Worm (Caenorhabditis elegans) whole organism, late embryonic: ENCODE results near the gene Y11D7A.10.

ENCODE experiments used
- C08G9.2 ChIP-seq: sonication (generic microtip); optimal IDR thresholded peaks from 2 replicates; lab custom pipeline; 2016; ENCODE audit warnings: mild to moderate bottlenecking, missing genetic modification characterization, moderate library complexity, missing compliant biosample characterization
- K09A11.1 ChIP-seq: sonication (generic microtip); optimal IDR thresholded peaks from 2 replicates; lab custom pipeline; 2017; ENCODE audit warnings: antibody characterized with exemption, mild to moderate bottlenecking, missing genetic modification characterization, missing compliant biosample characterization; ENCODE audit not compliant: insufficient read depth
- Y22D7AL.16 ChIP-seq: sonication (generic microtip); optimal IDR thresholded peaks from 2 replicates; lab custom pipeline; 2016; ENCODE audit warnings: missing genetic modification characterization, missing compliant biosample characterization
- ceh-18 ChIP-seq: sonication (generic microtip); optimal IDR thresholded peaks from 2 replicates; lab custom pipeline; 2016; ENCODE audit warnings: missing genetic modification characterization, missing compliant biosample characterization
- ceh-2 ChIP-seq: sonication (generic microtip); optimal IDR thresholded peaks from 2 replicates; lab custom pipeline; 2016; ENCODE audit warnings: missing genotype, missing genetic modification characterization, missing compliant biosample characterization
- ceh-31 ChIP-seq: sonication (generic microtip); optimal IDR thresholded peaks from 2 replicates; lab custom pipeline; 2016; ENCODE audit warnings: missing genetic modification characterization, missing compliant biosample characterization
- ceh-45 ChIP-seq: fragments of 200-800 bp; sonication (Bioruptor generic); IDR thresholded peaks from 2 replicates; pipeline ENCODE4 v1.3.6; 2022; ENCODE audit warnings: missing genetic modification reagents, missing genetic modification characterization, missing compliant biosample characterization
- dmd-4 ChIP-seq: sonication (generic microtip); optimal IDR thresholded peaks from 2 replicates; lab custom pipeline; 2016; ENCODE audit warnings: borderline replicate concordance, missing genetic modification characterization, missing compliant biosample characterization
- ets-4 ChIP-seq: sonication (generic microtip); optimal IDR thresholded peaks from 2 replicates; lab custom pipeline; 2016; ENCODE audit warnings: missing genetic modification characterization, missing compliant biosample characterization
- gmeb-2 ChIP-seq: sonication (generic microtip); optimal IDR thresholded peaks from 2 replicates; lab custom pipeline; 2016; ENCODE audit warnings: missing genetic modification characterization, inconsistent platforms, missing compliant biosample characterization
- hlh-13 ChIP-seq: fragments of 200-800 bp; sonication (Bioruptor generic); optimal IDR thresholded peaks from 2 replicates; lab custom pipeline; 2018; ENCODE audit warnings: mild to moderate bottlenecking, missing genetic modification characterization, missing compliant biosample characterization
- hlh-6 ChIP-seq: sonication (generic microtip); optimal IDR thresholded peaks from 2 replicates; lab custom pipeline; 2016; ENCODE audit warnings: missing genotype, missing genetic modification characterization, missing compliant biosample characterization
- nfya-1 ChIP-seq: sonication (generic microtip); optimal IDR thresholded peaks from 2 replicates; lab custom pipeline; 2017; ENCODE audit warnings: missing genetic modification characterization, mild to moderate bottlenecking, missing compliant biosample characterization, antibody characterized with exemption, moderate library complexity
- npax-4 ChIP-seq: sonication (generic microtip); optimal IDR thresholded peaks from 2 replicates; lab custom pipeline; 2016; ENCODE audit warnings: missing genetic modification characterization, missing compliant biosample characterization
- pag-3 ChIP-seq: sonication (generic microtip); optimal IDR thresholded peaks from 2 replicates; lab custom pipeline; 2016; ENCODE audit warnings: missing compliant biosample characterization, missing genetic modification characterization, borderline replicate concordance
- pha-2 ChIP-seq: sonication (generic microtip); optimal IDR thresholded peaks from 2 replicates; lab custom pipeline; 2017; ENCODE audit warnings: mild to moderate bottlenecking, missing genetic modification characterization, missing compliant biosample characterization
- ref-2 ChIP-seq: sonication (generic microtip); optimal IDR thresholded peaks from 2 replicates; lab custom pipeline; 2016; ENCODE audit warnings: missing genetic modification characterization, missing compliant biosample characterization
- sox-2 ChIP-seq: fragments of 200-800 bp; sonication (Bioruptor generic); IDR thresholded peaks from 2 replicates; pipeline ENCODE4 v1.3.6; 2022; ENCODE audit warnings: missing genetic modification reagents, missing genetic modification characterization, missing compliant biosample characterization
- sox-4 ChIP-seq: sonication (generic microtip); optimal IDR thresholded peaks from 2 replicates; lab custom pipeline; 2017; ENCODE audit warnings: mild to moderate bottlenecking, missing genetic modification characterization, inconsistent platforms, missing compliant biosample characterization
- tbx-7 ChIP-seq: sonication (generic microtip); optimal IDR thresholded peaks from 2 replicates; lab custom pipeline; 2016; ENCODE audit warnings: missing genotype, missing genetic modification characterization, missing compliant biosample characterization

Y11D7A.10 gene

DNA sequence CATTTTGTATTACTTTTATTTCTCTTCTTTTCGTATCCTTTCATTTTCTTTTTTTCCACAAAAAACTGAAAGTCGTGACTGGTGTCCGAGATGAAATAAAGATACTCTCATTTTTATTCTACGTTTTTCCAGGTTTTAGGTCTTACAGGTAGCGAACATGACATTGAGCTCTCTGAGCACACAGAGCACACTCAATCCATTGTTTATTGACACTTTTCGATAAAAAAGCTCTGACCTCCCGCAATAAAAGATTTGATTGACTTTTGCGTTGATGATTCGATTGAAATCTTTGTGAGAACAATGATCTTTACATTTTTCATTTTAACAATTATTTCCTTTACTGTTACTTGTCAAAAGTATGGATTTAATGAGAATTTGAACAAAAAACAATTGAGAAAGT lies 47.4 kb downstream of the Y11D7A.10 start, which contains the start of gene C46C2.6:
Gene C46C2.6, plus strand, starts transcription at position 301 of the 400 bp plus-strand sequence.
- TF ChIP-seq ets-4 (tag; lab: Kevin White, UChicago): no peak
- no peak for TF ChIP-seq ceh-18 (tag; lab: Kevin White, UChicago)
- no peak for TF ChIP-seq npax-4 (tag; lab: Kevin White, UChicago)
- TF ChIP-seq tbx-7 (tag; lab: Kevin White, UChicago): no peak
- TF ChIP-seq nfya-1 (tag; lab: Kevin White, UChicago): no peak
- TF ChIP-seq dmd-4 (tag; lab: Kevin White, UChicago): no peak
- TF ChIP-seq gmeb-2 (tag; lab: Kevin White, UChicago): no peak
- TF ChIP-seq sox-2 (GFP tag; lab: Robert Waterston, UW): no peak
- no peak for TF ChIP-seq pag-3 (tag; lab: Kevin White, UChicago)
- TF ChIP-seq ceh-2 (tag; lab: Kevin White, UChicago): no peak
- TF ChIP-seq hlh-13: no peak
- TF ChIP-seq ceh-31 (tag; lab: Kevin White, UChicago): no peak
- TF ChIP-seq K09A11.1 (tag; lab: Kevin White, UChicago): no peak
- no peak for TF ChIP-seq hlh-6 (tag; lab: Kevin White, UChicago)
- TF ChIP-seq Y22D7AL.16 (tag; lab: Kevin White, UChicago): no peak
- TF ChIP-seq ceh-45 (GFP tag; lab: Robert Waterston, UW): no peak
- TF ChIP-seq C08G9.2 (tag; lab: Kevin White, UChicago): no peak

DNA sequence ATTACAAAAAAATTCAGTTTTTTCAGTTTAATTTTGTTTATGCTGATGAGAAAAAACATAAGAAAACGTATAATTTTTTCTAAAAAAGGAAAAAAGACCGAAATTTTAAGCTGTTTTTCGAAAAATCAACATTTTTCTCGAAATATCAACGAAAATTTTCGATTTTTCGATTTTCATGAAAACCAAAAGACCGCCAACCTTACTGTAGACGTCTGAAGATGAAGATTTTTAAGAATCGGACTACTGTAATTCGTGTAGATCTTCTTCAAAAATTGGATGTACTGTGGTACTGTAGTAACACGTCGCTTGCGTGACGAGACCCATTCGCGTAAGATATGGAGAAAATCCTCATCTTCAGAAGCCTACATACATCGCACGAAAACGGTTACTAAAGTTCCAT lies 48.7 kb downstream of the Y11D7A.10 start:
- no peak for TF ChIP-seq sox-4 (tag; lab: Kevin White, UChicago)
- no peak for TF ChIP-seq pha-2 (tag; lab: Kevin White, UChicago)
- no peak for TF ChIP-seq ceh-2 (tag; lab: Kevin White, UChicago)
- TF ChIP-seq ref-2: no peak
